Fruit fly (Drosophila melanogaster) Kc167 (cell line): Measurements from ENCODE around the gene eRF1.

ENCODE experiments used
- Myc ChIP-seq: fragments of >200 bp; optimal IDR thresholded peaks from 2 replicates; lab custom pipeline; 2017; ENCODE audit warnings: missing external identifiers
- h ChIP-seq: fragments of >200 bp; optimal IDR thresholded peaks from 3 replicates; lab custom pipeline; 2018; ENCODE audit warnings: missing external identifiers
- insv ChIP-seq: fragments of >200 bp; optimal IDR thresholded peaks from 3 replicates; lab custom pipeline; 2018; ENCODE audit warnings: missing external identifiers
- psq ChIP-seq: fragments of >200 bp; optimal IDR thresholded peaks from 2 replicates; lab custom pipeline; 2017; ENCODE audit warnings: missing external identifiers
- ttk ChIP-seq: sonication (Bioruptor generic); optimal IDR thresholded peaks from 2 replicates; lab custom pipeline; 2017; ENCODE audit warnings: missing external identifiers

dm6 chr3L:20396047-20396446 is 47.9 kb downstream of the eRF1 start:
- TF ChIP-seq h (lab: Kevin White, UChicago) = no peak
- TF ChIP-seq ttk (lab: Kevin White, UChicago) = no peak
- TF ChIP-seq Myc = no peak
- no peak for TF ChIP-seq psq (lab: Kevin White, UChicago)
- TF ChIP-seq insv (lab: Kevin White, UChicago) = no peak
